Worm (Caenorhabditis elegans) whole organism, midembryonic: Measurements from ENCODE around the gene ceh-54.

ENCODE experiments used
- T22C8.4 ChIP-seq: fragments of 200-800 bp; sonication (Bioruptor generic); IDR thresholded peaks from 2 replicates; pipeline ENCODE4 v1.3.6; 2022; ENCODE audit warnings: missing genetic modification characterization, missing compliant biosample characterization
- flt-1 ChIP-seq: fragments of 200-800 bp; sonication (Bioruptor generic); IDR thresholded peaks from 2 replicates; pipeline ENCODE4 v1.3.6; 2022; ENCODE audit warnings: missing genetic modification characterization, missing compliant biosample characterization
- tab-1 ChIP-seq: fragments of 200-800 bp; sonication (Bioruptor generic); IDR thresholded peaks from 2 replicates; pipeline ENCODE4 v1.3.6; 2022; ENCODE audit warnings: missing genetic modification characterization, missing compliant biosample characterization

DNA sequence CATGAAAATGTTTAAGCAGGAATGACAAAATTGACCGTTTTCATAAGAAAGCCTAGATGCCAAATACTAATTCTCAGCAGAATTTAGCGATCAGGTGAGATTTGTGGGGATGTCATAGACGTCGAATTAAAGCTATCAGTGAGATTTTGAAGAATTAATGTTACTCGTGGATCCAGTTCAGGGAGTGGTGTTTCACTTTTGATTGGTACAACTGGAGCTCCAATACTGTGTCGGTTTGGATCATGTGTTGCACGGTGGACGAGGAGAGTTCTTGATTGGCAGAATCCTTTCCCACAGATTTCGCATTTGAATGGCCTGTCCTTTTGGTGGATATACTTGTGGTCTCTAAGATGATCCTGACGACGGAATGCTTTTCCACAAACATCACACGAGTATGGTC lies 34.5 kb downstream of the ceh-54 start:
- no peak for TF ChIP-seq flt-1 (GFP tag; lab: Robert Waterston, UW)
- no peak for TF ChIP-seq T22C8.4 (GFP tag; lab: Robert Waterston, UW)
- no peak for TF ChIP-seq tab-1 (GFP tag; lab: Robert Waterston, UW)
